Worm (Caenorhabditis elegans): Measurements from ENCODE around the gene T19D7.7.

- TF ChIP-seq pha-4 (tag; optimal IDR thresholded peaks at IDR 0.05) (no peak), ama-1 (optimal IDR thresholded peaks at IDR 0.05) (no peak), jun-1 (tag; optimal IDR thresholded peaks at IDR 0.05) (no peak), fkh-2 (tag; optimal IDR thresholded peaks at IDR 0.05) (no peak), egl-27 (tag; optimal IDR thresholded peaks at IDR 0.05) (no peak), nhr-76 (tag; optimal IDR thresholded peaks at IDR 0.05) (no peak), ztf-4 (tag; optimal IDR thresholded peaks at IDR 0.05) (no peak), snpc-4 (tag; optimal IDR thresholded peaks at IDR 0.05) (no peak), nhr-25 (tag; optimal IDR thresholded peaks at IDR 0.05) (no peak), mml-1 (tag; optimal IDR thresholded peaks at IDR 0.05) (no peak)
Observed at ce11 chrX:688602-689001, 7.8 kb upstream of the T19D7.7 start.
